Worm (Caenorhabditis elegans): ENCODE data around the gene sgt-1.
A peak's percentile ranks its signal among the peaks of the same experiment; 100 is the strongest.

The sgt-1 gene

ce11 chrII:4915572-4915971, 12.0 kb upstream of the sgt-1 start:
- no peak for TF ChIP-seq sem-2 (GFP tag; optimal IDR thresholded peaks at IDR 0.05)
- TF ChIP-seq drap-1 (GFP tag; optimal IDR thresholded peaks at IDR 0.05): no peak
- no peak for TF ChIP-seq nhr-12 (tag; optimal IDR thresholded peaks at IDR 0.05)
- no peak for TF ChIP-seq mep-1 (tag; optimal IDR thresholded peaks at IDR 0.05)
- no peak for TF ChIP-seq ceh-83 (GFP tag; optimal IDR thresholded peaks at IDR 0.05)
- no peak for TF ChIP-seq sptf-1 (tag; optimal IDR thresholded peaks at IDR 0.05)
- no peak for TF ChIP-seq cnd-1 (tag; optimal IDR thresholded peaks at IDR 0.05)
- no peak for TF ChIP-seq nhr-28 (tag; optimal IDR thresholded peaks at IDR 0.05)
- TF ChIP-seq hlh-1 (tag; optimal IDR thresholded peaks at IDR 0.05): no peak
- TF ChIP-seq ces-1 (GFP tag; optimal IDR thresholded peaks at IDR 0.05): no peak
- TF ChIP-seq unc-39 (tag; optimal IDR thresholded peaks at IDR 0.05): no peak
- TF ChIP-seq ham-2 (GFP tag; optimal IDR thresholded peaks at IDR 0.05): no peak
- no peak for TF ChIP-seq lin-32 (GFP tag; optimal IDR thresholded peaks at IDR 0.05)
- no peak for TF ChIP-seq mab-5 (tag; optimal IDR thresholded peaks at IDR 0.05)
- no peak for TF ChIP-seq ceh-43 (GFP tag; optimal IDR thresholded peaks at IDR 0.05)

- TF ChIP-seq nhr-2 (tag; optimal IDR thresholded peaks at IDR 0.05) (no peak), ceh-39 (tag; optimal IDR thresholded peaks at IDR 0.05) (no peak), ceh-83 (GFP tag; optimal IDR thresholded peaks at IDR 0.05) (no peak), mab-5 (tag; optimal IDR thresholded peaks at IDR 0.05) (no peak), cnd-1 (tag; optimal IDR thresholded peaks at IDR 0.05) (no peak), ces-1 (GFP tag; optimal IDR thresholded peaks at IDR 0.05) (no peak), sem-2 (GFP tag; optimal IDR thresholded peaks at IDR 0.05) (no peak), pha-4 (tag; optimal IDR thresholded peaks at IDR 0.05) (no peak), lsy-2 (tag; optimal IDR thresholded peaks at IDR 0.05) (no peak), mls-2 (tag; optimal IDR thresholded peaks at IDR 0.05) (no peak), unc-39 (tag; optimal IDR thresholded peaks at IDR 0.05) (no peak), tbx-8 (GFP tag; optimal IDR thresholded peaks at IDR 0.05) (no peak), lin-13 (tag; optimal IDR thresholded peaks at IDR 0.05) (no peak), unc-62 (GFP tag; optimal IDR thresholded peaks at IDR 0.05) (no peak), nhr-12 (tag; optimal IDR thresholded peaks at IDR 0.05) (no peak), unc-120 (tag; optimal IDR thresholded peaks at IDR 0.05; ENCODE audit: poor library complexity, severe bottlenecking) (no peak), nhr-76 (tag; optimal IDR thresholded peaks at IDR 0.05) (no peak), nhr-28 (tag; optimal IDR thresholded peaks at IDR 0.05) (no peak), elt-3 (tag; optimal IDR thresholded peaks at IDR 0.05) (no peak), bed-3 (GFP tag; optimal IDR thresholded peaks at IDR 0.05) (no peak)
Measured at ce11 chrII:4914214-4914613, 10.6 kb upstream of the sgt-1 start, which contains the start of gene R05F9.11. R05F9.11 (minus strand) TSS chrII:4914218.

ce11 chrII:4908160-4908559, 4.6 kb upstream of the sgt-1 start:
- TF ChIP-seq unc-120 (tag; optimal IDR thresholded peaks at IDR 0.05; ENCODE audit: poor library complexity, severe bottlenecking) (peak; percentile 38), zip-8 (tag; optimal IDR thresholded peaks at IDR 0.05) (no peak), M03D4.4 (tag; optimal IDR thresholded peaks at IDR 0.05) (no peak), ham-2 (GFP tag; optimal IDR thresholded peaks at IDR 0.05) (peak; percentile 40), hlh-1 (tag; optimal IDR thresholded peaks at IDR 0.05) (peak; percentile 30), unc-62 (GFP tag; optimal IDR thresholded peaks at IDR 0.05) (peak; percentile 76), drap-1 (GFP tag; optimal IDR thresholded peaks at IDR 0.05) (no peak)

- no peak for TF ChIP-seq blmp-1 (tag; optimal IDR thresholded peaks at IDR 0.05)
Measured at ce11 chrII:4905883-4906282, 2.3 kb upstream of the sgt-1 start.

- no peak for TF ChIP-seq mab-5 (tag; optimal IDR thresholded peaks at IDR 0.05)
- no peak for TF ChIP-seq tbx-8 (GFP tag; optimal IDR thresholded peaks at IDR 0.05)
- no peak for TF ChIP-seq hlh-1 (tag; optimal IDR thresholded peaks at IDR 0.05)
- no peak for TF ChIP-seq unc-39 (tag; optimal IDR thresholded peaks at IDR 0.05)
- no peak for TF ChIP-seq mls-2 (tag; optimal IDR thresholded peaks at IDR 0.05)
- TF ChIP-seq pha-4 (tag; optimal IDR thresholded peaks at IDR 0.05): no peak
Measured at ce11 chrII:4905331-4905730, 1.7 kb upstream of the sgt-1 start.

ce11 chrII:4904778-4905177, 1.2 kb upstream of the sgt-1 start, which contains the start of gene btbd-10:
btbd-10 (plus strand) TSS chrII:4905008.
- TF ChIP-seq ceh-39 (tag; optimal IDR thresholded peaks at IDR 0.05) (no peak), nhr-237 (tag; optimal IDR thresholded peaks at IDR 0.05) (no peak), sem-2 (GFP tag; optimal IDR thresholded peaks at IDR 0.05) (no peak), nhr-2 (tag; optimal IDR thresholded peaks at IDR 0.05) (no peak), ztf-11 (tag; optimal IDR thresholded peaks at IDR 0.05) (no peak), M03D4.4 (tag; optimal IDR thresholded peaks at IDR 0.05) (no peak), sptf-1 (tag; optimal IDR thresholded peaks at IDR 0.05) (no peak), cnd-1 (tag; optimal IDR thresholded peaks at IDR 0.05) (no peak), zip-8 (tag; optimal IDR thresholded peaks at IDR 0.05) (no peak), ceh-83 (GFP tag; optimal IDR thresholded peaks at IDR 0.05) (no peak), unc-39 (tag; optimal IDR thresholded peaks at IDR 0.05) (no peak), lin-32 (GFP tag; optimal IDR thresholded peaks at IDR 0.05) (no peak), tbx-8 (GFP tag; optimal IDR thresholded peaks at IDR 0.05) (no peak), flh-1 (GFP tag; optimal IDR thresholded peaks at IDR 0.05) (no peak), mab-5 (tag; optimal IDR thresholded peaks at IDR 0.05) (no peak), bed-3 (GFP tag; optimal IDR thresholded peaks at IDR 0.05) (no peak), elt-1 (tag; optimal IDR thresholded peaks at IDR 0.05; ENCODE audit: borderline replicate concordance, insufficient read depth) (no peak), ham-2 (GFP tag; optimal IDR thresholded peaks at IDR 0.05) (no peak)
